Worm (Caenorhabditis elegans): Measurements from ENCODE around the gene C34E11.4.

Gene C34E11.4

DNA sequence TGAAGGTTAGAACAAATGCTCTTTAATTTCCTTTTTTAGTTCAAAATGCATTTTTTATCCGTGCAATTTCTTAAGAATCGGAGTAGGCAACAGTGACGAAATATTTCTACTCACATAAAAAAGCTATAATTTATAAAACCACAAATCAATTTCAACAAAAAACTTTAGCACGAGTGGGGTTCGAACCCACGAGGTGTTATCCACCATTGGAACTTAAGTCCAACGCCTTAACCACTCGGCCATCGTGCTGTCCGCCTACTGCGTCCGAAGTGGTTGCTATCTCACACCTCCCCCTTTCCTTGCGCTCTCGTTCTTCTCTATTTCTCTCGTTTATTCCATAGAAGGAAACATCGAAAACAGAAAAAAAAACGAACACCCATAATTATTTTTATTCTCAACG, 46.3 kb upstream of the C34E11.4 start (continued):
- TF ChIP-seq zfp-3 (GFP tag; conservative IDR thresholded peaks at IDR 0.05): 0 out of 2 replicates have a peak, but pooled peaks have one; percentile 61
- TF ChIP-seq lin-29 (GFP tag; IDR thresholded peaks at IDR 0.05): peak; percentile 82
- peak; percentile 92 for TF ChIP-seq duxl-1 (tag; optimal IDR thresholded peaks at IDR 0.05; ENCODE audit: poor library complexity)
- peak; percentile 66; the same call in 1 of the 2 replicates for TF ChIP-seq Y48G9A.11 (GFP tag; IDR thresholded peaks at IDR 0.05)
- peak; percentile 79; the same call in 1 of the 2 replicates for TF ChIP-seq daf-8 (GFP tag; IDR thresholded peaks at IDR 0.05)
- TF ChIP-seq tag-97 (GFP tag; IDR thresholded peaks at IDR 0.05): no peak
- peak; percentile 88 for TF ChIP-seq ceh-44 (GFP tag; IDR thresholded peaks at IDR 0.05)

DNA sequence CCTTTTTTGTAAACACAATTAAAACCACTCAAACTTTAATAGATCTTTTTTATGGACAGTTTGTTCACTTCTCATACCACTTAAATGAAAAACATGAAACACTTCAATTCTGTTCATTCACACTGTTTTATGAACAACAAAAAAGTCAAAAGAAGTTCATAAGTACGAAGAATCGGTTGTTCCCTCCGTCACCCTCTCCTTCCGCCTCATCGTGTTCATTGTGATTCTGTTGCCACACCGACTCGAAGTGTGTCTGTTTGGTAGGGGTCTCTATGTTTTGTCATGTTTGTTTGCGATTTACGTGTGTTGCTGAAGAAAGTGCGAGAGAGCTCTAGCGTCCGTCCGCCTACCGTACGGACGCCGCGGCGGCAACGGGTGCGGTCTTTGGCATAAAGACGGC, 45.2 kb upstream of the C34E11.4 start, which contains the start of gene lact-7:
TSS of gene lact-7 (plus strand) at position 301 of the 400 bp plus-strand sequence.
- TF ChIP-seq set-16 (GFP tag; IDR thresholded peaks at IDR 0.05) (peak; percentile 32; the same call in 1 of the 2 replicates), nhr-77 (tag; optimal IDR thresholded peaks at IDR 0.05) (no peak)

DNA sequence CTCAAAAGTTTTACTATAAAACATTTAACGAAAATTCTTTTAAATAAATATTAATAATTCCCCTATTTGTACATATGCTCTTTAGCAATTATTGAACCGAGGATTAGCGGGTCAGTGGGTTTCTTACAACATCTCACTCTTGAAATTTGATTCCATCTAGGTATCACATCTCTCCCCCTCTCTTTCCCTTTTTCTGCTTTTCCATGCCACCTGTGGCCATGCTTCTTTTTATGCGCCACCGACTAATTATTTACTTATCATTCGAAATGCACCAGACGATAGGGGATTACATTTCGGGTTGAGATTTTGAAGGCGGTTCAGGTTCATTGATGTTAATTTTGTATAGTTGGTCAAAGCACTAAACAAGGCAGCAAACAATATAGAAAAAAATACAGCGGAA, 38.1 kb upstream of the C34E11.4 start:
- TF ChIP-seq aha-1 (tag) (peak; percentile 55), mes-2 (tag; optimal IDR thresholded peaks at IDR 0.05; ENCODE audit: poor library complexity, severe bottlenecking) (no peak)

DNA sequence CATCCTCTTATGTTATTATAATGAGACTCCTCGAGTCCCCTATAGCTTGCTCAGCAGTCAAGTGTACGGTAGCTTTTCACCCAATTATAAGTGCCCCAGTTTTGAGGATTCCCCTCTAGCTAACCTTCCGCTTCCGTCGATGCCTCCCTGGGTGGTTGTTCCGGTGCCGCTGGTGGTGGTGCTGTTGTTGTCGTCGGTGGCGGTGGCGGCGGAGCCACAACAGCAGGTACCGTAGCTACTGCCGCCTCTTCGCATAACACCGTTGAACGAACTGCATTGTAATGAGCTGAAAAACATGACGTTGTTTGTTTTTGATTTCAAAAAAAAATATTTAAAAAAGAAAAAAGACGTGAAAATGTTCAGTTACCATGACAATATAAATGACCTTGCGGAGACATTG, 37.6 kb upstream of the C34E11.4 start:
- no peak for TF ChIP-seq lir-3 (tag; optimal IDR thresholded peaks at IDR 0.05)
- TF ChIP-seq lin-29 (GFP tag; IDR thresholded peaks at IDR 0.05): no peak
- no peak for TF ChIP-seq ctbp-1 (GFP tag; IDR thresholded peaks at IDR 0.05)
- TF ChIP-seq dmd-9 (GFP tag; IDR thresholded peaks at IDR 0.05): no peak
- no peak for TF ChIP-seq zag-1 (tag; optimal IDR thresholded peaks at IDR 0.05)
- TF ChIP-seq fkh-10 (GFP tag; optimal IDR thresholded peaks at IDR 0.05): no peak
- peak in 1 of 2 experiments; percentile 52 for TF ChIP-seq unc-62 (GFP tag; optimal IDR thresholded peaks at IDR 0.05 in 1 of 2)
- TF ChIP-seq unc-62 (tag; optimal IDR thresholded peaks at IDR 0.05): no peak
- peak; percentile 69; the same call in 1 of the 2 replicates for TF ChIP-seq set-16 (GFP tag; IDR thresholded peaks at IDR 0.05)
- TF ChIP-seq attf-4 (tag; optimal IDR thresholded peaks at IDR 0.05): no peak
- TF ChIP-seq ceh-32 (tag; optimal IDR thresholded peaks at IDR 0.05; ENCODE audit: poor library complexity): no peak
- TF ChIP-seq tra-1 (GFP tag; IDR thresholded peaks at IDR 0.05): no peak

DNA sequence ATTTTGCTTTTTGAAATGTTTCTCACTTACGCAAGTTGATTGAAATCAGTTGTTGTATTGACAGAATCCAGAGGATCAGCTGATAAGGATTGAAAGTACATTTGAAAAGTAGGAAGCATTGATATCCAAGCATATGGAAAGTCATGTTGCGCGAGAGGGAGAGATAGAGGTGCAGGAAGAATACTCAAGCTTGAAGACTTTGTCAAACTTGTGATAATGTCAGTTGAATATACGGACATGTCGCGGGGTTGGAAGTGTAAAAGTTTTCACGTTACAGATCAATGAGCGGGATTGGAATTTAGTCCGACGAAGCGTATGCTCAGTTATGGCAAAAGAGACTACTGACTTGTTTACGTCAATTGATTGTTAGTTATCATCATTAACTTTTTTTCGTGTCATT, 34.7 kb upstream of the C34E11.4 start, which contains the start of gene ttx-3:
TSS of gene ttx-3 (minus strand) at position 101 of the 400 bp plus-strand sequence.
- TF ChIP-seq hlh-30 (tag; optimal IDR thresholded peaks at IDR 0.05; ENCODE audit: insufficient read depth) (no peak), ztf-11 (tag; optimal IDR thresholded peaks at IDR 0.05) (no peak), zip-11 (GFP tag; IDR thresholded peaks at IDR 0.05) (no peak), ctbp-1 (GFP tag; IDR thresholded peaks at IDR 0.05) (no peak), Y105C5A.15 (GFP tag; IDR thresholded peaks at IDR 0.05) (no peak), rbr-2 (tag; optimal IDR thresholded peaks at IDR 0.05) (no peak), zip-2 (tag; optimal IDR thresholded peaks at IDR 0.05) (no peak), ama-1 (optimal IDR thresholded peaks at IDR 0.05) (no peak), jun-1 (tag; optimal IDR thresholded peaks at IDR 0.05) (no peak), vab-7 (GFP tag; IDR thresholded peaks at IDR 0.05) (no peak), nhr-76 (tag; optimal IDR thresholded peaks at IDR 0.05) (no peak), skn-1 (tag; optimal IDR thresholded peaks at IDR 0.05) (no peak), saeg-2 (GFP tag; IDR thresholded peaks at IDR 0.05) (no peak), F49E8.2 (tag; optimal IDR thresholded peaks at IDR 0.05; ENCODE audit: borderline replicate concordance) (no peak)

Measured in whole organism, L4 larva.